Worm (Caenorhabditis elegans) whole organism, L1 larva: ENCODE measurements around the gene T06D8.10.

Source experiments
- C04F5.9 ChIP-seq: sonication (generic microtip); optimal IDR thresholded peaks from 2 replicates; lab custom pipeline; 2016; ENCODE audit warnings: missing genetic modification characterization, missing compliant biosample characterization
- F16B12.6 ChIP-seq: fragments of 150-350 bp; optimal IDR thresholded peaks from 2 replicates; lab custom pipeline; 2014; ENCODE audit warnings: missing biosample characterization, missing genetic modification characterization
- ama-1 ChIP-seq: fragments of 150-350 bp; optimal IDR thresholded peaks from 2 replicates; lab custom pipeline; 2014
- blmp-1 ChIP-seq: fragments of 150-350 bp; optimal IDR thresholded peaks from 2 replicates; lab custom pipeline; 2014; ENCODE audit warnings: missing biosample characterization, missing genetic modification characterization
- ceh-63 ChIP-seq: fragments of 200-800 bp; sonication (Bioruptor generic); optimal IDR thresholded peaks from 2 replicates; lab custom pipeline; 2018; ENCODE audit warnings: mild to moderate bottlenecking, missing genetic modification characterization, missing compliant biosample characterization
- ceh-8 ChIP-seq: fragments of 200-800 bp; sonication (Bioruptor generic); optimal IDR thresholded peaks from 2 replicates; lab custom pipeline; 2018; ENCODE audit warnings: mild to moderate bottlenecking, missing genetic modification characterization, moderate library complexity, missing compliant biosample characterization
- ceh-82 ChIP-seq, 3 experiments: fragments of 150-350 bp in 1 of 3; sonication (generic microtip) in 2 of 3; optimal IDR thresholded peaks; 2 replicates each; lab custom pipeline; 2014 to 2017; ENCODE audit warnings: missing biosample characterization in 3 of 3, missing genetic modification characterization in 3 of 3
- ceh-88 ChIP-seq: fragments of 200-800 bp; sonication (Bioruptor generic); IDR thresholded peaks from 2 replicates; pipeline ENCODE4 v1.3.6; 2022; ENCODE audit warnings: missing genetic modification characterization, missing compliant biosample characterization
- dpl-1 ChIP-seq, 3 experiments: fragments of 150-350 bp in 2 of 3; sonication (generic microtip) in 1 of 3; optimal IDR thresholded peaks; 2 replicates each; lab custom pipeline; 2014 to 2017; ENCODE audit warnings: missing biosample characterization in 3 of 3, missing genetic modification characterization in 3 of 3, missing genetic modification reagents in 3 of 3
- dsc-1 ChIP-seq: sonication (generic microtip); optimal IDR thresholded peaks from 2 replicates; lab custom pipeline; 2016; ENCODE audit warnings: mild to moderate bottlenecking, missing genetic modification characterization, missing compliant biosample characterization
- egl-13 ChIP-seq: sonication (generic microtip); optimal IDR thresholded peaks from 2 replicates; lab custom pipeline; 2016; ENCODE audit warnings: missing genotype, missing genetic modification reagents, missing genetic modification characterization, missing compliant biosample characterization
- egl-27 ChIP-seq, 2 experiments: fragments of 150-350 bp in 1 of 2; sonication (generic microtip); optimal IDR thresholded peaks; 3 replicates each; lab custom pipeline; 2017 to 2018; ENCODE audit warnings: missing biosample characterization in 2 of 2, missing genetic modification characterization in 2 of 2, missing genetic modification reagents in 2 of 2
- fkh-10 ChIP-seq: sonication (generic microtip); optimal IDR thresholded peaks from 2 replicates; lab custom pipeline; 2017; ENCODE audit warnings: missing biosample characterization, missing genetic modification reagents, missing genetic modification characterization
- fos-1 ChIP-seq: fragments of 150-350 bp; optimal IDR thresholded peaks from 2 replicates; lab custom pipeline; 2014; ENCODE audit warnings: missing biosample characterization, missing genetic modification characterization
- grh-1 ChIP-seq: fragments of 200-800 bp; sonication (Bioruptor generic); IDR thresholded peaks from 2 replicates; pipeline ENCODE4 v1.3.6; 2022; ENCODE audit warnings: missing genetic modification reagents, missing genetic modification characterization, missing compliant biosample characterization
- hlh-17 ChIP-seq: fragments of 200-800 bp; sonication (Bioruptor generic); optimal IDR thresholded peaks from 2 replicates; lab custom pipeline; 2018; ENCODE audit warnings: missing genetic modification characterization, mild to moderate bottlenecking, missing compliant biosample characterization, moderate library complexity, borderline replicate concordance
- hlh-4 ChIP-seq: sonication (generic microtip); optimal IDR thresholded peaks from 2 replicates; lab custom pipeline; 2016; ENCODE audit warnings: mild to moderate bottlenecking, missing genetic modification characterization, missing compliant biosample characterization
- hpl-2 ChIP-seq: fragments of 150-350 bp; optimal IDR thresholded peaks from 2 replicates; lab custom pipeline; 2014; ENCODE audit warnings: missing biosample characterization, missing genetic modification reagents, missing genetic modification characterization
- irx-1 ChIP-seq: sonication (generic microtip); optimal IDR thresholded peaks from 2 replicates; lab custom pipeline; 2016; ENCODE audit warnings: missing genetic modification characterization, missing compliant biosample characterization
- isw-1 ChIP-seq: fragments of 200-800 bp; sonication (Bioruptor generic); IDR thresholded peaks from 2 replicates; pipeline ENCODE4 v1.3.6; 2022; ENCODE audit warnings: missing genetic modification characterization, missing compliant biosample characterization
- jun-1 ChIP-seq: fragments of 150-350 bp; optimal IDR thresholded peaks from 2 replicates; lab custom pipeline; 2014; ENCODE audit warnings: missing biosample characterization, missing genetic modification reagents, missing genetic modification characterization
- lin-13 ChIP-seq: fragments of 150-350 bp; optimal IDR thresholded peaks from 2 replicates; lab custom pipeline; 2014; ENCODE audit warnings: missing biosample characterization, missing genetic modification reagents, missing genetic modification characterization
- lin-14 ChIP-seq: fragments of 200-800 bp; sonication (Bioruptor generic); optimal IDR thresholded peaks from 2 replicates; lab custom pipeline; 2018; ENCODE audit warnings: mild to moderate bottlenecking, missing genetic modification characterization, moderate library complexity, missing compliant biosample characterization
- lin-15B ChIP-seq: fragments of 150-350 bp; sonication (generic microtip); optimal IDR thresholded peaks from 3 replicates; lab custom pipeline; 2014; ENCODE audit warnings: missing biosample characterization, missing genetic modification characterization
- lin-35 ChIP-seq, 2 experiments: fragments of 150-350 bp; optimal IDR thresholded peaks; 2 replicates each; lab custom pipeline; 2014; ENCODE audit warnings: missing biosample characterization in 2 of 2, missing genetic modification characterization in 2 of 2, missing genetic modification reagents in 2 of 2
- lin-39 ChIP-seq: fragments of 150-350 bp; optimal IDR thresholded peaks from 2 replicates; lab custom pipeline; 2014; ENCODE audit warnings: missing biosample characterization, missing genetic modification reagents, missing genetic modification characterization
- lir-3 ChIP-seq: sonication (generic microtip); optimal IDR thresholded peaks from 2 replicates; lab custom pipeline; 2016; ENCODE audit warnings: mild to moderate bottlenecking, missing genetic modification characterization, moderate library complexity, missing compliant biosample characterization; ENCODE audit not compliant: poor library complexity
- lsy-2 ChIP-seq, 2 experiments: fragments of 150-350 bp; optimal IDR thresholded peaks; 2 replicates each; lab custom pipeline; 2014; ENCODE audit warnings: missing biosample characterization in 2 of 2, missing genetic modification characterization in 2 of 2
- mab-9 ChIP-seq: fragments of 200-800 bp; sonication (Bioruptor generic); IDR thresholded peaks from 2 replicates; pipeline ENCODE4 v1.3.6; 2022; ENCODE audit warnings: missing genetic modification reagents, missing genetic modification characterization, missing compliant biosample characterization
- mep-1 ChIP-seq: fragments of 150-350 bp; optimal IDR thresholded peaks from 2 replicates; lab custom pipeline; 2014; ENCODE audit warnings: missing biosample characterization, missing genetic modification characterization
- nhr-237 ChIP-seq: fragments of 150-350 bp; optimal IDR thresholded peaks from 2 replicates; lab custom pipeline; 2014; ENCODE audit warnings: missing biosample characterization, missing genetic modification characterization
- nhr-28 ChIP-seq: fragments of 150-350 bp; optimal IDR thresholded peaks from 2 replicates; lab custom pipeline; 2014; ENCODE audit warnings: missing biosample characterization, missing genetic modification characterization
- nhr-47 ChIP-seq: sonication (generic microtip); optimal IDR thresholded peaks from 2 replicates; lab custom pipeline; 2016; ENCODE audit warnings: mild to moderate bottlenecking, missing genetic modification characterization, moderate library complexity, missing compliant biosample characterization
- nhr-77 ChIP-seq: fragments of 150-350 bp; optimal IDR thresholded peaks from 2 replicates; lab custom pipeline; 2014; ENCODE audit warnings: missing biosample characterization, missing genetic modification characterization
- nhr-90 ChIP-seq: sonication (generic microtip); optimal IDR thresholded peaks from 2 replicates; lab custom pipeline; 2016; ENCODE audit warnings: mild to moderate bottlenecking, missing genetic modification characterization, missing compliant biosample characterization; ENCODE audit not compliant: poor library complexity
- pax-3 ChIP-seq: fragments of 200-800 bp; sonication (Bioruptor generic); optimal IDR thresholded peaks from 2 replicates; lab custom pipeline; 2018; ENCODE audit warnings: mild to moderate bottlenecking, missing genetic modification characterization, moderate library complexity, missing compliant biosample characterization
- rnt-1 ChIP-seq: sonication (generic microtip); optimal IDR thresholded peaks from 2 replicates; lab custom pipeline; 2016; ENCODE audit warnings: mild to moderate bottlenecking, missing genetic modification characterization, moderate library complexity, missing compliant biosample characterization
- snpc-4 ChIP-seq: fragments of 150-350 bp; optimal IDR thresholded peaks from 2 replicates; lab custom pipeline; 2014; ENCODE audit warnings: missing biosample characterization, missing genetic modification characterization
- sox-4 ChIP-seq: sonication (generic microtip); optimal IDR thresholded peaks from 2 replicates; lab custom pipeline; 2016; ENCODE audit warnings: missing genetic modification characterization, missing compliant biosample characterization
- sptf-1 ChIP-seq: fragments of 150-350 bp; optimal IDR thresholded peaks from 2 replicates; lab custom pipeline; 2014; ENCODE audit warnings: missing biosample characterization, missing genetic modification characterization
- tbx-2 ChIP-seq: sonication (generic microtip); optimal IDR thresholded peaks from 2 replicates; lab custom pipeline; 2016; ENCODE audit warnings: missing genetic modification characterization, missing compliant biosample characterization
- unc-130 ChIP-seq: fragments of 150-350 bp; optimal IDR thresholded peaks from 2 replicates; lab custom pipeline; 2017; ENCODE audit warnings: missing biosample characterization, missing genetic modification characterization, inconsistent platforms
- unc-30 ChIP-seq: sonication (generic microtip); optimal IDR thresholded peaks from 2 replicates; lab custom pipeline; 2017; ENCODE audit warnings: missing biosample characterization, missing genetic modification characterization
- unc-86 ChIP-seq: sonication (generic microtip); optimal IDR thresholded peaks from 2 replicates; lab custom pipeline; 2016; ENCODE audit warnings: missing genetic modification characterization, missing compliant biosample characterization
- unc-98 ChIP-seq: fragments of 200-800 bp; sonication (Bioruptor generic); IDR thresholded peaks from 2 replicates; pipeline ENCODE4 v1.3.6; 2022; ENCODE audit warnings: missing genetic modification characterization, missing compliant biosample characterization
- vab-15 ChIP-seq: sonication (generic microtip); optimal IDR thresholded peaks from 2 replicates; lab custom pipeline; 2017; ENCODE audit warnings: missing genotype, mild to moderate bottlenecking, missing genetic modification characterization, missing compliant biosample characterization
- xbp-1 ChIP-seq: sonication (generic microtip); optimal IDR thresholded peaks from 2 replicates; lab custom pipeline; 2016; ENCODE audit warnings: missing genetic modification characterization, missing compliant biosample characterization
- zag-1 ChIP-seq: fragments of 150-350 bp; optimal IDR thresholded peaks from 2 replicates; lab custom pipeline; 2014; ENCODE audit warnings: missing biosample characterization, missing genetic modification characterization
- ztf-11 ChIP-seq, 2 experiments: sonication (generic microtip); optimal IDR thresholded peaks; 2 replicates each; lab custom pipeline; 2016 to 2017; ENCODE audit warnings: missing genetic modification characterization in 2 of 2, missing biosample characterization in 1 of 2, missing compliant biosample characterization in 1 of 2
- ztf-4 ChIP-seq: fragments of 150-350 bp; optimal IDR thresholded peaks from 2 replicates; lab custom pipeline; 2014; ENCODE audit warnings: missing biosample characterization, missing genetic modification characterization

Gene T06D8.10

DNA sequence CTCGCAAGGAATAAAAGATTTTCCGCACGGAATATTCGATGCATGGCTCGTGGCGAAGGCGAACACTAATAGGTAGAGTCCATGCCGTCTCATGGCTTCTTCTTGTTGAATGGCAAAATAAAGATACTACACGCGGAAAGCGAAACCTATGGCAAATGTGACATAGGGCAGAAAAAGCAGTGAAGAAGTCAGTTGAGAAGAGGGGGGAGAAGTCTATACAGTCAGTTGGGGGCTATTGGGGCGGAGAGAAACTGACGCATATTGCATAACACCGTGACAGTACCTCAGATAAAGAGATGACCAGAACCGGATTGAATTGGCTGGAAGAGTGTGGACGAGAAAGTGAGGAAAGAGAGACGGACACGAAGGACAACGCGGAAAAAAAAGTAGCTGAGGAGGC lies at the start of gene T06D8.10:
TSS of gene T06D8.10 (minus strand) at position 101 of the 400 bp plus-strand sequence.
- TF ChIP-seq fos-1 (no peak), sox-4 (tag; lab: Kevin White, UChicago) (no peak), blmp-1 (peak; percentile 16)

ce11 chrII:11293433-11293832 lies 46.1 kb upstream of the T06D8.10 start, which contains the start of gene C47G2.4:
TSS of gene C47G2.4 (minus strand) at chrII:11293606.
- TF ChIP-seq tbx-2 (peak; percentile 55), egl-13 (tag; lab: Kevin White, UChicago) (peak; percentile 11), lin-39 (tag; lab: Kevin White, UChicago) (no peak), vab-15 (tag; lab: Kevin White, UChicago) (no peak), unc-130 (tag; lab: Kevin White, UChicago) (peak; percentile 20), hpl-2 (GFP tag; lab: Kevin White, UChicago) (no peak), nhr-237 (tag; lab: Kevin White, UChicago) (no peak), xbp-1 (tag; lab: Kevin White, UChicago) (peak; percentile 64), mep-1 (peak; percentile 58), fkh-10 (GFP tag; lab: Kevin White, UChicago) (no peak), unc-86 (tag; lab: Kevin White, UChicago) (peak; percentile 54), lir-3 (tag; lab: Kevin White, UChicago) (peak; percentile 70), F16B12.6 (tag; lab: Kevin White, UChicago) (peak; percentile 65), ceh-8 (GFP tag; lab: Kevin White, UChicago) (no peak), sox-4 (tag; lab: Kevin White, UChicago) (no peak), egl-27 (tag; optimal IDR thresholded peaks at IDR 0.05; lab: Kevin White, UChicago) (no peak), ceh-82 (tag; optimal IDR thresholded peaks at IDR 0.05; lab: Kevin White, UChicago) (peak; percentile 69 to 83 (median 71)), hlh-4 (tag; lab: Kevin White, UChicago) (no peak), lin-15B (tag; lab: Kevin White, UChicago) (peak; percentile 58), nhr-77 (tag; lab: Kevin White, UChicago) (no peak), hlh-17 (no peak), sptf-1 (tag; lab: Kevin White, UChicago) (no peak), nhr-28 (no peak), unc-98 (GFP tag; lab: Robert Waterston, UW) (peak; percentile 18; the same call in 1 of the 2 replicates), C04F5.9 (peak; percentile 32), ama-1 (lab: Kevin White, UChicago) (no peak), grh-1 (no peak), isw-1 (GFP tag; lab: Robert Waterston, UW) (peak; percentile 55), dsc-1 (peak; percentile 43), ceh-88 (GFP tag; lab: Robert Waterston, UW) (no peak), jun-1 (peak; percentile 4), irx-1 (tag; lab: Kevin White, UChicago) (no peak), fos-1 (peak; percentile 12), dpl-1 (GFP tag; optimal IDR thresholded peaks at IDR 0.05; lab: Kevin White, UChicago) (peak; percentile 64 to 77 (median 71)), lin-35 (GFP tag; optimal IDR thresholded peaks at IDR 0.05; lab: Kevin White, UChicago) (peak; percentile 76 to 84), ztf-11 (tag; optimal IDR thresholded peaks at IDR 0.05; lab: Kevin White, UChicago) (peak in 1 of 2 experiments; percentile 26), lin-13 (GFP tag; lab: Kevin White, UChicago) (no peak), pax-3 (tag; lab: Kevin White, UChicago) (no peak), blmp-1 (peak; percentile 69), unc-30 (tag; lab: Kevin White, UChicago) (no peak), lin-14 (GFP tag; lab: Kevin White, UChicago) (peak; percentile 83), zag-1 (no peak), mab-9 (no peak), ceh-63 (no peak), nhr-47 (tag; lab: Kevin White, UChicago) (peak; percentile 78), lsy-2 (tag; optimal IDR thresholded peaks at IDR 0.05; lab: Kevin White, UChicago) (peak; percentile 77 to 78), snpc-4 (tag; lab: Kevin White, UChicago) (peak; percentile 24), rnt-1 (peak; percentile 83), nhr-90 (tag; lab: Kevin White, UChicago) (peak; percentile 64), ztf-4 (tag; lab: Kevin White, UChicago) (no peak)
